Worm (Caenorhabditis elegans): ENCODE data around the gene asp-12.

DNA sequence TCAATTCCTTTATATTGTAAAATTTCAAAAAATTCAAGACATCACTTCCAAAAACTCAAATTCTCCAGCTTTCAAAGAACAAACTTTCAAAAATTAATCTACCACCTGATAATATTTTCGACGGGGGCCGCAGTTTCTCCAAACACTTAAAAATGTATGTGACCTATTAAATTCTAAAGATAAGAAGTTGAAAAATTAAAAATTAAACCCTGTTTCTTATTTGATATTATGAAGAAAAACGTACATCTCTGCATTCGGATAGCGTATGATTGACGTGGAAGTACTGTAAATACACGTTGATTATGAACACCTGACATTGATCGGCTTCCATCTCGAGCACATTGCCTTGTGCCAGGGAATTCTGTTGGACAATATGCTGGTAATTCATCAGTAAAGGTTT is 36.9 kb downstream of the asp-12 start:
- TF ChIP-seq grh-1 (GFP tag; IDR thresholded peaks at IDR 0.05) (no peak), elt-2 (tag; optimal IDR thresholded peaks at IDR 0.05) (peak; percentile 60), ama-1 (optimal IDR thresholded peaks at IDR 0.05) (no peak), nhr-237 (tag; optimal IDR thresholded peaks at IDR 0.05) (no peak)
